Fruit fly (Drosophila melanogaster): Measurements from ENCODE around the gene CG4686.

The CG4686 gene

dm6 chr3R:19863979-19864775, at the start of gene CG4686, which contains the start of gene CG4572 (continued):
- TF ChIP-seq CG33557 (GFP tag; optimal IDR thresholded peaks at IDR 0.05) (peak; percentile 62), Elba2 (GFP tag; optimal IDR thresholded peaks at IDR 0.05) (peak; percentile 63), Taf1 (GFP tag; IDR thresholded peaks at IDR 0.05) (peak; percentile 6; the same call in 1 of the 2 replicates), CG11560 (tag; IDR thresholded peaks at IDR 0.05) (peak; percentile 39; the same call in 1 of the 3 replicates), zfh1 (GFP tag; IDR thresholded peaks at IDR 0.05) (no peak; the same call in 1 of the 3 replicates), Abd-B (GFP tag; optimal IDR thresholded peaks at IDR 0.05) (peak; percentile 92), Oli (tag; optimal IDR thresholded peaks at IDR 0.05) (peak; percentile 70), CG8765 (GFP tag; IDR thresholded peaks at IDR 0.05) (peak; percentile 53), cad (GFP tag; optimal IDR thresholded peaks at IDR 0.05) (no peak), bsh (GFP tag; optimal IDR thresholded peaks at IDR 0.05) (peak in 1 of 2 experiments; percentile 58), CG3726 (GFP tag; IDR thresholded peaks at IDR 0.05) (no peak; the same call in 2 of the 3 replicates), CG15073 (GFP tag; optimal IDR thresholded peaks at IDR 0.05) (no peak), caup (GFP tag; optimal IDR thresholded peaks at IDR 0.05; ENCODE audit: severe bottlenecking) (peak; percentile 51), aop (GFP tag; IDR thresholded peaks at IDR 0.05) (no peak), sisA (GFP tag; IDR thresholded peaks at IDR 0.05) (peak; percentile 61), CG32772 (GFP tag; IDR thresholded peaks at IDR 0.05) (peak; percentile 59), Eip74EF (GFP tag; optimal IDR thresholded peaks at IDR 0.05) (no peak), CG9727 (GFP tag; optimal IDR thresholded peaks at IDR 0.05) (peak; percentile 63), CG8944 (GFP tag; optimal IDR thresholded peaks at IDR 0.05) (peak; percentile 76), ewg (GFP tag; optimal IDR thresholded peaks at IDR 0.05) (peak; percentile 53), eve (GFP tag; optimal IDR thresholded peaks at IDR 0.05) (no peak), CG17361 (GFP tag; IDR thresholded peaks at IDR 0.05) (peak; percentile 96), Lim3 (GFP tag; IDR thresholded peaks at IDR 0.05) (no peak), CG7987 (GFP tag; optimal IDR thresholded peaks at IDR 0.05) (peak; percentile 7), Jarid2 (GFP tag; optimal IDR thresholded peaks at IDR 0.05) (peak; percentile 37), chinmo (GFP tag; IDR thresholded peaks at IDR 0.05; ENCODE audit: partially characterized antibody) (no peak), ttk (GFP tag; IDR thresholded peaks at IDR 0.05) (peak; percentile 61; the same call in 1 of the 2 replicates), Myb (GFP tag; optimal IDR thresholded peaks at IDR 0.05) (peak; percentile 64), Max (GFP tag; optimal IDR thresholded peaks at IDR 0.05) (peak; percentile 77), Bgb (GFP tag; IDR thresholded peaks at IDR 0.05; ENCODE audit: partially characterized antibody) (no peak), repo (GFP tag; optimal IDR thresholded peaks at IDR 0.05) (peak; percentile 67), cwo (GFP tag; optimal IDR thresholded peaks at IDR 0.05) (peak; percentile 57), Awh (GFP tag; IDR thresholded peaks at IDR 0.05) (no peak), CG2129 (GFP tag; IDR thresholded peaks at IDR 0.05; ENCODE audit: partially characterized antibody) (no peak), slbo (GFP tag; IDR thresholded peaks at IDR 0.05) (peak; percentile 75), CG7745 (tag; optimal IDR thresholded peaks at IDR 0.05) (no peak), CG11093 (GFP tag; IDR thresholded peaks at IDR 0.05) (peak; percentile 61; the same call in 1 of the 3 replicates), cg (GFP tag; optimal IDR thresholded peaks at IDR 0.05) (no peak), psq (GFP tag; optimal IDR thresholded peaks at IDR 0.05) (peak; percentile 8), kay (GFP tag; optimal IDR thresholded peaks at IDR 0.05) (no peak), CG7963 (GFP tag; IDR thresholded peaks at IDR 0.05; ENCODE audit: partially characterized antibody) (no peak), CG16815 (GFP tag; optimal IDR thresholded peaks at IDR 0.05) (peak; percentile 54), GATAe (GFP tag; conservative IDR thresholded peaks at IDR 0.05) (peak; percentile 55; the same call in 1 of the 2 replicates), CG34224 (GFP tag; IDR thresholded peaks at IDR 0.05; ENCODE audit: partially characterized antibody) (no peak), sc (optimal IDR thresholded peaks at IDR 0.05) (no peak), sc (GFP tag; optimal IDR thresholded peaks at IDR 0.05) (peak; percentile 22), CG15011 (GFP tag; optimal IDR thresholded peaks at IDR 0.05) (peak; percentile 40), CG17802 (tag; optimal IDR thresholded peaks at IDR 0.05) (peak; percentile 18)

Data from whole organism, embryonic.